Worm (Caenorhabditis elegans): ENCODE results near the gene ZK180.8.

Gene ZK180.8

ce11 chrIV:4506637-4507036 lies 4.9 kb downstream of the ZK180.8 start, which contains the start of gene gbb-2:
TSS of gene gbb-2 (minus strand) at chrIV:4506748.
- TF ChIP-seq mes-4 (tag; optimal IDR thresholded peaks at IDR 0.05) (no peak), zfh-2 (GFP tag; conservative IDR thresholded peaks at IDR 0.05) (peak; percentile 50; the same call in 1 of the 2 replicates), F23B12.7 (tag; optimal IDR thresholded peaks at IDR 0.05; ENCODE audit: insufficient read depth) (no peak), Y53G8AR.9 (GFP tag; conservative IDR thresholded peaks at IDR 0.05) (no peak), dox-1 (GFP tag; IDR thresholded peaks at IDR 0.05) (peak; percentile 10; the same call in 1 of the 2 replicates), F57A8.1 (GFP tag; optimal IDR thresholded peaks at IDR 0.05) (no peak)

ce11 chrIV:4505078-4505477 lies 6.4 kb downstream of the ZK180.8 start:
- no peak for TF ChIP-seq madf-3 (GFP tag; IDR thresholded peaks at IDR 0.05)
- TF ChIP-seq T07F8.4 (tag; optimal IDR thresholded peaks at IDR 0.05): no peak
- no peak for TF ChIP-seq attf-3 (GFP tag; conservative IDR thresholded peaks at IDR 0.05)
- no peak for TF ChIP-seq gei-17 (GFP tag; optimal IDR thresholded peaks at IDR 0.05)
- no peak for TF ChIP-seq rpc-1 (optimal IDR thresholded peaks at IDR 0.05)
- TF ChIP-seq rpc-1 (tag; optimal IDR thresholded peaks at IDR 0.05): no peak
- TF ChIP-seq sea-2 (GFP tag; IDR thresholded peaks at IDR 0.05): no peak
- TF ChIP-seq B0019.2 (GFP tag; conservative IDR thresholded peaks at IDR 0.05): no peak

ce11 chrIV:4490148-4490652 lies 21.3 kb downstream of the ZK180.8 start, which contains the start of gene ZK180.7:
TSS of gene ZK180.7 (plus strand) at chrIV:4490542.
- TF ChIP-seq egrh-3 (GFP tag; IDR thresholded peaks at IDR 0.05) (peak; percentile 21; the same call in 1 of the 2 replicates), zfh-2 (GFP tag; conservative IDR thresholded peaks at IDR 0.05) (peak; percentile 76), B0261.1 (tag; optimal IDR thresholded peaks at IDR 0.05) (no peak)

- TF ChIP-seq nhr-80 (tag; optimal IDR thresholded peaks at IDR 0.05): peak; percentile 53
- no peak for TF ChIP-seq lin-40 (tag; optimal IDR thresholded peaks at IDR 0.05)
These were observed 24.8 kb downstream of the ZK180.8 start, which contains the start of gene trx-3 for ce11 chrIV:4486738-4487137. TSS of gene trx-3 (plus strand) at chrIV:4487028.

- TF ChIP-seq lsy-27 (tag; optimal IDR thresholded peaks at IDR 0.05; ENCODE audit: borderline replicate concordance, insufficient read depth): no peak
- peak; percentile 57 for TF ChIP-seq nhr-80 (tag; optimal IDR thresholded peaks at IDR 0.05)
- no peak for TF ChIP-seq rec-8 (tag; optimal IDR thresholded peaks at IDR 0.05)
These were observed 27.0 kb downstream of the ZK180.8 start for ce11 chrIV:4484555-4484954.

ce11 chrIV:4482531-4482930 lies 29.0 kb downstream of the ZK180.8 start, which contains the start of gene M01H9.4:
TSS of gene M01H9.4 (minus strand) at chrIV:4482909.
- TF ChIP-seq B0019.2 (GFP tag; conservative IDR thresholded peaks at IDR 0.05) (no peak), nhr-80 (tag; optimal IDR thresholded peaks at IDR 0.05) (peak; percentile 83), die-1 (tag; optimal IDR thresholded peaks at IDR 0.05) (no peak)

ce11 chrIV:4481298-4481697 lies 30.2 kb downstream of the ZK180.8 start:
- TF ChIP-seq nhr-80 (tag; optimal IDR thresholded peaks at IDR 0.05) (peak; percentile 10), aptf-2 (GFP tag; conservative IDR thresholded peaks at IDR 0.05) (no peak)

ce11 chrIV:4480027-4480426 lies 31.5 kb downstream of the ZK180.8 start, which contains the start of gene M01H9.10:
TSS of gene M01H9.10 (minus strand) at chrIV:4480127.
- TF ChIP-seq mcd-1 (GFP tag; IDR thresholded peaks at IDR 0.05): no peak
- TF ChIP-seq dox-1 (GFP tag; IDR thresholded peaks at IDR 0.05): no peak
- TF ChIP-seq lin-26 (GFP tag; IDR thresholded peaks at IDR 0.05): no peak
- TF ChIP-seq madf-3 (GFP tag; IDR thresholded peaks at IDR 0.05): no peak
- no peak for TF ChIP-seq nhr-90 (tag; optimal IDR thresholded peaks at IDR 0.05)
- TF ChIP-seq F10E7.11 (tag; optimal IDR thresholded peaks at IDR 0.05): no peak
- no peak for TF ChIP-seq Y53G8AR.9 (GFP tag; conservative IDR thresholded peaks at IDR 0.05)

Measured in whole organism, young adult.